Fruit fly (Drosophila melanogaster): ENCODE results near the gene Nna1.

The Nna1 gene

DNA sequence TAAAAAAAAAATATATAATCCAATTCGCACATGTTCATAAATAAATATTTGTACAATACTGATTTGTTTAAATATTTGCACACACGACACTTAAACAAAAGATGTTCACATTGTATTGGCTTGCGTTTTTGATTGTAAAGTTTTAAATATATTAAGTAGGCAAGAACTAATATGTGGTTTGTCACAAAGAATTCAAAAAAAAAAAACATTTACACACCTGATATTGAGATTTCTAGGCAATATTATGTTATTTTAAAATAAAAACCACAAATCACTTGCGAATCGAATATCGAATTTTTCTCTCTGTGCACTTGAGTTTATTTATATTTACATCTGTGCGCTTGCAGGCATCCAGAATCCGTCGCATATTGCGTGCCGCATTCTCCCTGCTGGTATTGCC lies 12.5 kb upstream of the Nna1 start (continued):
- TF ChIP-seq B-H2 (GFP tag; optimal IDR thresholded peaks at IDR 0.05) (no peak), CG10209 (GFP tag; optimal IDR thresholded peaks at IDR 0.05) (peak; percentile 25), Xrp1 (GFP tag; IDR thresholded peaks at IDR 0.05) (peak; percentile 16; the same call in 1 of the 2 replicates), CG3281 (GFP tag; optimal IDR thresholded peaks at IDR 0.05) (peak; percentile 39), CoRest (tag; optimal IDR thresholded peaks at IDR 0.05) (peak; percentile 29), CG17359 (tag; optimal IDR thresholded peaks at IDR 0.05) (peak; percentile 56), Xbp1 (GFP tag; optimal IDR thresholded peaks at IDR 0.05) (peak; percentile 15), lmd (GFP tag; IDR thresholded peaks at IDR 0.05) (0 out of 2 replicates have a peak, but pooled peaks have one; percentile 18), Sox102F (GFP tag; optimal IDR thresholded peaks at IDR 0.05) (peak; percentile 62), CG16815 (GFP tag; optimal IDR thresholded peaks at IDR 0.05) (no peak), CG17802 (tag; optimal IDR thresholded peaks at IDR 0.05) (no peak), Adf1 (GFP tag; IDR thresholded peaks at IDR 0.05) (no peak), pum (GFP tag; optimal IDR thresholded peaks at IDR 0.05) (no peak), fd96Cb (tag; optimal IDR thresholded peaks at IDR 0.05) (peak; percentile 15), chif (GFP tag; optimal IDR thresholded peaks at IDR 0.05) (no peak), CG17328 (GFP tag; IDR thresholded peaks at IDR 0.05) (0 out of 2 replicates have a peak, but pooled peaks have one; percentile 7), HLHmδ (GFP tag; optimal IDR thresholded peaks at IDR 0.05) (no peak), sens (GFP tag) (peak; percentile 19), CG12659 (GFP tag; optimal IDR thresholded peaks at IDR 0.05) (peak; percentile 15), CG2712 (tag; optimal IDR thresholded peaks at IDR 0.05) (peak; percentile 47), chm (GFP tag; IDR thresholded peaks at IDR 0.05) (no peak), CG9817 (tag; optimal IDR thresholded peaks at IDR 0.05) (peak; percentile 24), bsh (GFP tag; optimal IDR thresholded peaks at IDR 0.05) (peak in 1 of 2 experiments; percentile 38), CG15269 (tag; optimal IDR thresholded peaks at IDR 0.05) (peak; percentile 41), Oli (tag; optimal IDR thresholded peaks at IDR 0.05) (peak; percentile 18), lab (GFP tag; optimal IDR thresholded peaks at IDR 0.05) (no peak), Hr51 (GFP tag; optimal IDR thresholded peaks at IDR 0.05) (peak in 1 of 2 experiments; percentile 52), Mes4 (GFP tag; optimal IDR thresholded peaks at IDR 0.05) (no peak), gem (tag; optimal IDR thresholded peaks at IDR 0.05) (peak; percentile 70), CG6254 (GFP tag; optimal IDR thresholded peaks at IDR 0.05) (no peak), ase (GFP tag; IDR thresholded peaks at IDR 0.05) (no peak), sug (tag; optimal IDR thresholded peaks at IDR 0.05) (no peak), crc (GFP tag; optimal IDR thresholded peaks at IDR 0.05) (no peak), CG7556 (GFP tag; optimal IDR thresholded peaks at IDR 0.05) (peak; percentile 35), caup (GFP tag; optimal IDR thresholded peaks at IDR 0.05; ENCODE audit: severe bottlenecking) (no peak), CG12391 (tag; optimal IDR thresholded peaks at IDR 0.05) (peak; percentile 31), vfl (GFP tag; optimal IDR thresholded peaks at IDR 0.05) (no peak), CG17361 (GFP tag; IDR thresholded peaks at IDR 0.05) (peak; percentile 43; the same call in 1 of the 3 replicates), D (optimal IDR thresholded peaks at IDR 0.05) (no peak), D (GFP tag; optimal IDR thresholded peaks at IDR 0.05) (peak; percentile 9), zen (tag; optimal IDR thresholded peaks at IDR 0.05) (no peak), Ssrp (tag; optimal IDR thresholded peaks at IDR 0.05) (peak; percentile 35), H2.0 (GFP tag; IDR thresholded peaks at IDR 0.05) (0 out of 2 replicates have a peak, but pooled peaks have one; percentile 15), CG3726 (GFP tag; IDR thresholded peaks at IDR 0.05) (no peak), CG14014 (GFP tag; IDR thresholded peaks at IDR 0.05) (0 out of 2 replicates have a peak, but pooled peaks have one; percentile 27), aop (GFP tag; IDR thresholded peaks at IDR 0.05) (no peak), CG10267 (tag; optimal IDR thresholded peaks at IDR 0.05) (peak; percentile 26), CG7786 (GFP tag; optimal IDR thresholded peaks at IDR 0.05) (no peak), grn (GFP tag; optimal IDR thresholded peaks at IDR 0.05) (no peak), HmgZ (tag; optimal IDR thresholded peaks at IDR 0.05) (no peak)
